Fruit fly (Drosophila melanogaster): ENCODE measurements around the gene OtopLc.

Gene OtopLc

DNA sequence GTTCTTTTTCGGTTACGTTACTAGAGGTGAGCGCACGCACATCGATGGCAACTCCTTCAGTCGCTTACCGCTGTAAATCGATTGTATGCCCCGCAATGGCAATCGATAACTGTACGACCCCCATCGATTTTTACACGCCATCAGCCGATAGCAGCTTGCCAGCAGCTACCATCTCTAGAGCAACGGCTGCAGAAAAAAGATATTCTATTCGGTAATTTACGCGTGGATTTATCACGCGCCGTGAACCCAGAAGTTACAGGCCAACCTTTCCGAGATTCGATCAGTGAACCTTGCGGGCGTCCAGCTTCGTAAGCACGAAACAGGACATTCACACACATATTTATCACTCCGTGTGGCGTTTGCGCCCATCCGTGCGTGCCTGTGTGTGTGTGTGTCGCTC, 3.2 kb upstream of the OtopLc start, which contains the start of the genes Sirt4 and CG4119:
Gene Sirt4, minus strand, starts transcription at position 39 of the 400 bp plus-strand sequence.
Gene CG4119, plus strand, starts transcription at position 151 of the 400 bp plus-strand sequence.
- TF ChIP-seq sage (GFP tag; optimal IDR thresholded peaks at IDR 0.05) (no peak), Abd-B (GFP tag; optimal IDR thresholded peaks at IDR 0.05) (no peak), tai (GFP tag; optimal IDR thresholded peaks at IDR 0.05) (no peak), brk (GFP tag; optimal IDR thresholded peaks at IDR 0.05) (no peak), Rel (GFP tag; optimal IDR thresholded peaks at IDR 0.05) (no peak), Rel (tag; optimal IDR thresholded peaks at IDR 0.05) (peak; percentile 73), dl (GFP tag; optimal IDR thresholded peaks at IDR 0.05; ENCODE audit: insufficient read depth in 1 of 2, partially characterized antibody in 2 of 2) (no peak), Hnf4 (GFP tag; optimal IDR thresholded peaks at IDR 0.05) (no peak), GATAd (GFP tag; optimal IDR thresholded peaks at IDR 0.05) (no peak), fru (GFP tag; optimal IDR thresholded peaks at IDR 0.05) (no peak), Sp1 (GFP tag; optimal IDR thresholded peaks at IDR 0.05) (peak; percentile 18), psq (GFP tag; optimal IDR thresholded peaks at IDR 0.05) (no peak), CG32264 (GFP tag; optimal IDR thresholded peaks at IDR 0.05) (no peak), foxo (GFP tag; optimal IDR thresholded peaks at IDR 0.05) (peak in 1 of 2 experiments; percentile 23), br (GFP tag; optimal IDR thresholded peaks at IDR 0.05) (peak; percentile 2), OdsH (GFP tag; optimal IDR thresholded peaks at IDR 0.05) (no peak), lola (GFP tag; optimal IDR thresholded peaks at IDR 0.05) (no peak), Jra (GFP tag; optimal IDR thresholded peaks at IDR 0.05) (peak; percentile 50), pan (optimal IDR thresholded peaks at IDR 0.05) (no peak), Dif (GFP tag; optimal IDR thresholded peaks at IDR 0.05; ENCODE audit: partially characterized antibody) (no peak), CG9705 (GFP tag; optimal IDR thresholded peaks at IDR 0.05) (no peak), rgr (GFP tag; optimal IDR thresholded peaks at IDR 0.05) (peak; percentile 31), CrebA (GFP tag; optimal IDR thresholded peaks at IDR 0.05; ENCODE audit: borderline replicate concordance) (no peak), Hr83 (GFP tag; optimal IDR thresholded peaks at IDR 0.05; ENCODE audit: poor library complexity, severe bottlenecking) (peak; percentile 76), Myc (optimal IDR thresholded peaks at IDR 0.05) (no peak), Dfd (GFP tag; optimal IDR thresholded peaks at IDR 0.05) (no peak), sv (GFP tag; optimal IDR thresholded peaks at IDR 0.05) (no peak), h (GFP tag; optimal IDR thresholded peaks at IDR 0.05) (peak; percentile 56), usp (GFP tag; optimal IDR thresholded peaks at IDR 0.05) (no peak), HLH106 (tag; optimal IDR thresholded peaks at IDR 0.05) (peak; percentile 11), N (GFP tag; optimal IDR thresholded peaks at IDR 0.05) (peak; percentile 32), dsf (GFP tag; optimal IDR thresholded peaks at IDR 0.05; ENCODE audit: borderline replicate concordance) (no peak), ey (GFP tag; optimal IDR thresholded peaks at IDR 0.05) (no peak), Mio (GFP tag; optimal IDR thresholded peaks at IDR 0.05) (no peak), Hr78 (GFP tag; optimal IDR thresholded peaks at IDR 0.05) (no peak), woc (GFP tag; optimal IDR thresholded peaks at IDR 0.05) (no peak)

DNA sequence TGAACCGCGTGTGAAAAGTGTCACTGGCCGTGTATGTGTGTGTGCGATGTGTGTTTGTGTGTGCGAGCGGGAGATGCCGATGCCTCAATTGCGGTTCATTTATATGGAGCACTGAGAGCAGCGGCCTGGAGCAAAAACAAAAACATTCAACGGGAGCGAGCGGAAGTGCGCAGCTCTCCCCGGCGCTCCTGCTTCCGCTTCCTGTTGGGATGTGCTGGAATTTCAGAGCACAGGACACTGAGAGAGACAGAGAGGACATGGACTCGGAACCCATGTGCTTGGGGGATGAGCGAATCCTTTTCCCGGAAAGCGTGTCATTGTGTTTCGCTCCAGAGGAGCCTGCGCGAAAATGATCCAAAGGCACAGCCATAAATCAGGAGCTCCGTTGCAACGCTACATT, 1.6 kb upstream of the OtopLc start:
- TF ChIP-seq lola (GFP tag; optimal IDR thresholded peaks at IDR 0.05) = no peak
- no peak for TF ChIP-seq psq (GFP tag; optimal IDR thresholded peaks at IDR 0.05)
- no peak for TF ChIP-seq OdsH (GFP tag; optimal IDR thresholded peaks at IDR 0.05)
- no peak for TF ChIP-seq CG9705 (GFP tag; optimal IDR thresholded peaks at IDR 0.05)
- no peak for TF ChIP-seq Mio (GFP tag; optimal IDR thresholded peaks at IDR 0.05)
- TF ChIP-seq Hr83 (GFP tag; optimal IDR thresholded peaks at IDR 0.05; ENCODE audit: poor library complexity, severe bottlenecking) = no peak
- TF ChIP-seq pan (optimal IDR thresholded peaks at IDR 0.05) = no peak
- no peak for TF ChIP-seq br (GFP tag; optimal IDR thresholded peaks at IDR 0.05)
- no peak for TF ChIP-seq brk (GFP tag; optimal IDR thresholded peaks at IDR 0.05)
- no peak for TF ChIP-seq N (GFP tag; optimal IDR thresholded peaks at IDR 0.05)

DNA sequence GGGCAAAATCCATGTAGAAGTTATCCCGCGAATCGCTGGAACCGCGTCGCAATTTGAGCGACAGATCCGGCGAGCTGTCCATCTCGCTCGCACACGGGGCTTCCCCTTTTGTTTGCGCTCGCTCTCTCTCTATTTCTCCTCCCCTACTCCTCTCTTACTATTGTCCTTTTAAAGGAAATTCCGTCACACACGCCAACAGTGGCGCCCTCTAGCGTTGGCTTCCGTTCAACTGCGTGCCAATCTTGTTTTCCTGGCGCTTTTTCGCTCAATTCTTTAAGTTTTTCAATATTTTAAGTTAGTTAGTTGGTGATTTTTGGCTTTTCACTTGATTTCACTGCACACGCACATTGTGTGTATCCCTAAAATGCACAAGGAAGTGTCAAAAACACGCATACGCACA, 690 bp downstream of the OtopLc start:
- TF ChIP-seq CG32264 (GFP tag; optimal IDR thresholded peaks at IDR 0.05) (no peak), woc (GFP tag; optimal IDR thresholded peaks at IDR 0.05) (no peak), ey (GFP tag; optimal IDR thresholded peaks at IDR 0.05) (no peak), brk (GFP tag; optimal IDR thresholded peaks at IDR 0.05) (no peak), tai (GFP tag; optimal IDR thresholded peaks at IDR 0.05) (no peak), Dif (GFP tag; optimal IDR thresholded peaks at IDR 0.05; ENCODE audit: partially characterized antibody) (no peak)

DNA sequence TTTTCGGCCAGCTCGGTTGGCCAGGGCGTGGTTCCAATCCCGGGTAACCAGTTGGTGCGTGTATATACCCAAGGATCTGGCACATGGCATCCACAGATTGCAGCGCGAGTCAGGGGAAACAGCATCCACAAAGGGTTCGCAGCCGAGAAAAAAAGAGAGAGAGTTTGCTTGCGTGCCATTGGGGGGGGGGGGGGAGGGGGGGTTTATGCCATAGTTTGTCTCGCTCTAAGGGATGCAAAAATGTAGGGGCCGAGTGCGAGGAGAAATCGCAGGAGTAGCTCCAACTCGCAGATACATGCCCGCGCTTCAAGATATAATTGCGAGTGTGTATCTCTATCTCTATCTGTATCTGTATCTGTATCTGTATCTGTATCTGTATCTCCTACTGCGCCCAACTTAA, 12.7 kb downstream of the OtopLc start:
- TF ChIP-seq GATAd (GFP tag; optimal IDR thresholded peaks at IDR 0.05) = no peak
- peak; percentile 70 for TF ChIP-seq Dfd (GFP tag; optimal IDR thresholded peaks at IDR 0.05)
